Worm (Caenorhabditis elegans) whole organism, late embryonic: ENCODE results near the gene C06B3.6.

Experiments
- ama-1 ChIP-seq: fragments of 150-350 bp; optimal IDR thresholded peaks from 2 replicates; lab custom pipeline; 2014
- ceh-24 ChIP-seq: sonication (generic microtip); optimal IDR thresholded peaks from 2 replicates; lab custom pipeline; 2016; ENCODE audit warnings: mild to moderate bottlenecking, missing genetic modification characterization, missing compliant biosample characterization
- ceh-31 ChIP-seq: sonication (generic microtip); optimal IDR thresholded peaks from 2 replicates; lab custom pipeline; 2016; ENCODE audit warnings: missing genetic modification characterization, missing compliant biosample characterization
- elt-2 ChIP-seq: sonication (generic microtip); optimal IDR thresholded peaks from 2 replicates; lab custom pipeline; 2016; ENCODE audit warnings: missing genetic modification reagents, missing genetic modification characterization, missing compliant biosample characterization
- hlh-30 ChIP-seq: sonication (generic microtip); optimal IDR thresholded peaks from 2 replicates; lab custom pipeline; 2017; ENCODE audit warnings: antibody characterized with exemption, missing genetic modification characterization, missing compliant biosample characterization; ENCODE audit not compliant: insufficient read depth
- hlh-8 ChIP-seq: sonication (generic microtip); optimal IDR thresholded peaks from 2 replicates; lab custom pipeline; 2016; ENCODE audit warnings: missing genotype, missing genetic modification characterization, missing compliant biosample characterization
- nhr-11 ChIP-seq: fragments of 150-350 bp; optimal IDR thresholded peaks from 2 replicates; lab custom pipeline; 2014; ENCODE audit warnings: missing biosample characterization, missing genetic modification characterization
- pqm-1 ChIP-seq: sonication (generic microtip); optimal IDR thresholded peaks from 2 replicates; lab custom pipeline; 2016; ENCODE audit warnings: missing genetic modification characterization, missing compliant biosample characterization
- pros-1 ChIP-seq: fragments of 150-350 bp; optimal IDR thresholded peaks from 2 replicates; lab custom pipeline; 2014; ENCODE audit warnings: missing biosample characterization, missing genetic modification reagents, missing genetic modification characterization
- rnt-1 ChIP-seq: sonication (generic microtip); optimal IDR thresholded peaks from 2 replicates; lab custom pipeline; 2016; ENCODE audit warnings: missing genetic modification characterization, missing compliant biosample characterization
- tbx-2 ChIP-seq: sonication (generic microtip); optimal IDR thresholded peaks from 2 replicates; lab custom pipeline; 2016; ENCODE audit warnings: missing genetic modification characterization, missing compliant biosample characterization
- unc-86 ChIP-seq: sonication (generic microtip); optimal IDR thresholded peaks from 2 replicates; lab custom pipeline; 2016; ENCODE audit warnings: missing genetic modification characterization, missing compliant biosample characterization
- zip-5 ChIP-seq: sonication (generic microtip); optimal IDR thresholded peaks from 2 replicates; lab custom pipeline; 2016; ENCODE audit warnings: missing genetic modification characterization, missing compliant biosample characterization

DNA sequence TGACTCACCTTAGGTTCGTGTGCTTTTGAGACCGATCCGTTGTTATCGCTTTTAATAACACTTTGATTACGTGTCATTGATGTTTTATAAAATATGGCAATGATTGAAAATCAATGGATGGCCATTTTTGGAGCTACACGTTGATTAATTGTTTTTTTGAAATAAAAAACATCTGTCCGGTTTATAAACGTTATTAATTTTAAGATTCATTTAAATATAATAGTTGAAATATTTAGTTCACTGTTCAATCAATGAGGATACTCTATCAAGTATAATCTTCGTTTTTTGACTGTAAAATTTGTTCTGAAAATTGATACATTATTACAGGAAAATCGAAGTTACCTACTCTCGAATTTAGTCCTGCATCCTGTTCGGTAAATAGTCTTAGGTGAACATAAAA lies 49.5 kb upstream of the C06B3.6 start, which contains the start of gene R10D12.10:
- TF ChIP-seq ama-1 (no peak), pqm-1 (tag; lab: Kevin White, UChicago) (no peak), pros-1 (tag; lab: Kevin White, UChicago) (no peak), nhr-11 (tag; lab: Kevin White, UChicago) (no peak), elt-2 (tag; lab: Kevin White, UChicago) (no peak), tbx-2 (tag; lab: Kevin White, UChicago) (no peak), hlh-8 (tag; lab: Kevin White, UChicago) (no peak), unc-86 (tag; lab: Kevin White, UChicago) (no peak), ceh-31 (tag; lab: Kevin White, UChicago) (no peak), ceh-24 (tag; lab: Kevin White, UChicago) (no peak), hlh-30 (no peak), zip-5 (tag; lab: Kevin White, UChicago) (no peak), rnt-1 (tag; lab: Kevin White, UChicago) (no peak)
